Fruit fly (Drosophila melanogaster): ENCODE results near the gene CG43895.

Gene CG43895

dm6 chr3L:21813598-21813997 lies at the start of gene CG43895:
Gene CG43895, minus strand, starts transcription at chr3L:21813698.
- TF ChIP-seq Dll (optimal IDR thresholded peaks at IDR 0.05) (no peak), psq (optimal IDR thresholded peaks at IDR 0.05) (no peak), EcR (GFP tag; optimal IDR thresholded peaks at IDR 0.05) (no peak), pan (optimal IDR thresholded peaks at IDR 0.05) (no peak), CG8478 (optimal IDR thresholded peaks at IDR 0.05) (no peak), usp (GFP tag; optimal IDR thresholded peaks at IDR 0.05) (no peak)

- no peak for TF ChIP-seq psq (optimal IDR thresholded peaks at IDR 0.05)
These were observed 46.0 kb upstream of the CG43895 start for dm6 chr3L:21859299-21860052.

dm6 chr3L:21848320-21848719 lies 34.8 kb upstream of the CG43895 start:
- no peak for TF ChIP-seq EcR (GFP tag; optimal IDR thresholded peaks at IDR 0.05)
- no peak for TF ChIP-seq usp (GFP tag; optimal IDR thresholded peaks at IDR 0.05)
- TF ChIP-seq psq (optimal IDR thresholded peaks at IDR 0.05): no peak
- no peak for TF ChIP-seq CG8478 (optimal IDR thresholded peaks at IDR 0.05)
- TF ChIP-seq Dll (optimal IDR thresholded peaks at IDR 0.05): no peak
- TF ChIP-seq pan (optimal IDR thresholded peaks at IDR 0.05): no peak

- TF ChIP-seq EcR (GFP tag; optimal IDR thresholded peaks at IDR 0.05) (no peak), Dll (optimal IDR thresholded peaks at IDR 0.05) (no peak), CG8478 (optimal IDR thresholded peaks at IDR 0.05) (no peak), pan (optimal IDR thresholded peaks at IDR 0.05) (no peak), psq (optimal IDR thresholded peaks at IDR 0.05) (no peak), usp (GFP tag; optimal IDR thresholded peaks at IDR 0.05) (no peak)
These were observed 33.1 kb upstream of the CG43895 start for dm6 chr3L:21846591-21846990.

dm6 chr3L:21844488-21844887 lies 31.0 kb upstream of the CG43895 start, which contains the start of gene mub:
Gene mub, plus strand, starts transcription at chr3L:21844788.
- no peak for TF ChIP-seq CG8478 (optimal IDR thresholded peaks at IDR 0.05)

dm6 chr3L:21843307-21843706 lies 29.8 kb upstream of the CG43895 start:
- TF ChIP-seq CG8478 (optimal IDR thresholded peaks at IDR 0.05) (no peak), Dll (optimal IDR thresholded peaks at IDR 0.05) (no peak), EcR (GFP tag; optimal IDR thresholded peaks at IDR 0.05) (no peak), usp (GFP tag; optimal IDR thresholded peaks at IDR 0.05) (no peak), psq (optimal IDR thresholded peaks at IDR 0.05) (no peak), pan (optimal IDR thresholded peaks at IDR 0.05) (no peak)

dm6 chr3L:21842286-21842685 lies 28.8 kb upstream of the CG43895 start, which contains the start of gene CG14563:
Gene CG14563, minus strand, starts transcription at chr3L:21842386.
- TF ChIP-seq CG8478 (optimal IDR thresholded peaks at IDR 0.05) (no peak), Dll (optimal IDR thresholded peaks at IDR 0.05) (no peak), pan (optimal IDR thresholded peaks at IDR 0.05) (no peak), usp (GFP tag; optimal IDR thresholded peaks at IDR 0.05) (no peak), EcR (GFP tag; optimal IDR thresholded peaks at IDR 0.05) (no peak), psq (optimal IDR thresholded peaks at IDR 0.05) (no peak)

dm6 chr3L:21841079-21841478 lies 27.6 kb upstream of the CG43895 start, which contains the start of gene P5CDh1:
Gene P5CDh1, minus strand, starts transcription at chr3L:21841356.
- TF ChIP-seq EcR (GFP tag; optimal IDR thresholded peaks at IDR 0.05) (no peak), Dll (optimal IDR thresholded peaks at IDR 0.05) (peak; percentile 36)

- TF ChIP-seq usp (GFP tag; optimal IDR thresholded peaks at IDR 0.05) (no peak), CG8478 (optimal IDR thresholded peaks at IDR 0.05) (no peak)
These were observed 27.1 kb upstream of the CG43895 start for dm6 chr3L:21840642-21840987.

- TF ChIP-seq usp (GFP tag; optimal IDR thresholded peaks at IDR 0.05): no peak
- no peak for TF ChIP-seq EcR (GFP tag; optimal IDR thresholded peaks at IDR 0.05)
- no peak for TF ChIP-seq psq (optimal IDR thresholded peaks at IDR 0.05)
- TF ChIP-seq CG8478 (optimal IDR thresholded peaks at IDR 0.05): no peak
- TF ChIP-seq pan (optimal IDR thresholded peaks at IDR 0.05): peak; percentile 2
These were observed 26.5 kb upstream of the CG43895 start for dm6 chr3L:21839720-21840641.

dm6 chr3L:21835569-21835968 lies 22.1 kb upstream of the CG43895 start:
- no peak for TF ChIP-seq psq (optimal IDR thresholded peaks at IDR 0.05)
- TF ChIP-seq CG8478 (optimal IDR thresholded peaks at IDR 0.05): no peak
- no peak for TF ChIP-seq Dll (optimal IDR thresholded peaks at IDR 0.05)
- TF ChIP-seq EcR (GFP tag; optimal IDR thresholded peaks at IDR 0.05): no peak
- no peak for TF ChIP-seq pan (optimal IDR thresholded peaks at IDR 0.05)
- no peak for TF ChIP-seq usp (GFP tag; optimal IDR thresholded peaks at IDR 0.05)

- no peak for TF ChIP-seq EcR (GFP tag; optimal IDR thresholded peaks at IDR 0.05)
- no peak for TF ChIP-seq pan (optimal IDR thresholded peaks at IDR 0.05)
- TF ChIP-seq usp (GFP tag; optimal IDR thresholded peaks at IDR 0.05): no peak
- TF ChIP-seq psq (optimal IDR thresholded peaks at IDR 0.05): no peak
- no peak for TF ChIP-seq Dll (optimal IDR thresholded peaks at IDR 0.05)
- TF ChIP-seq CG8478 (optimal IDR thresholded peaks at IDR 0.05): no peak
These were observed 19.0 kb upstream of the CG43895 start, which contains the start of the genes CG7148 and Nopp140 for dm6 chr3L:21832203-21833160. Gene CG7148, minus strand, starts transcription at chr3L:21832253. Gene Nopp140, plus strand, starts transcription at chr3L:21832774.

All from whole organism.